Comparison of ENCODE assay signal across 4 worm cellular contexts in the genomic region with DNA sequence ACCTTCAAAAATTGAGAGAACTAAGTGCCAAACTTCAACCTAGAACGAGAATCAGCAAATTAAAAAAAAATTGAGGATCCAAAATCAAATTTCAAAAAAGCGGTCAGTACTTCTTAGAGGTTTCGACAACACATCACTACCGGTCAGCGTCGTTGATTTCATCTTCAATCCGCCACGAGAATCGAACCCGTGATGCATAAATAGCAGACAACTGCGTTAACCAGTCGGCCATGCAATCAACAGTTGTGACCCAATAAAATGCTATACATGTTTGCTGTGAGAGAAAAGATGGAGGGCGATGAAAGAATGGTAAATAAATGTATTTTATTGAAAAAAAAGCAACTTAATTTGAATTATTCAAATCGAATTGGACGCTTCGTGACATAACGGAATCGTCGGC.
TF ChIP-seq lines count a peak whose summit lies in the region.

No protein-coding gene starts in this region.

TF ChIP-seq in whole organism, L2 larva, 48 proteins besides CTCF, POLR2A, EP300 and RAD21 (continues in another document):
- TF ChIP-seq snpc-4 (tag; optimal IDR thresholded peaks at IDR 0.05; lab: Kevin White, UChicago) (no peak), lin-11 (tag; optimal IDR thresholded peaks at IDR 0.05; lab: Kevin White, UChicago) (peak; percentile 45), ztf-4 (tag; optimal IDR thresholded peaks at IDR 0.05; lab: Kevin White, UChicago) (no peak), F13H6.1 (tag; optimal IDR thresholded peaks at IDR 0.05; lab: Kevin White, UChicago) (no peak), skn-1 (tag; optimal IDR thresholded peaks at IDR 0.05; lab: Kevin White, UChicago) (no peak), ZK546.5 (tag; optimal IDR thresholded peaks at IDR 0.05; lab: Kevin White, UChicago) (no peak), gmeb-1 (tag; optimal IDR thresholded peaks at IDR 0.05; lab: Kevin White, UChicago) (peak; percentile 78), elt-1 (tag; optimal IDR thresholded peaks at IDR 0.05; lab: Kevin White, UChicago) (no peak), ztf-1 (GFP tag; conservative IDR thresholded peaks at IDR 0.05; lab: Robert Waterston, UW) (no peak), mab-5 (tag; optimal IDR thresholded peaks at IDR 0.05; lab: Kevin White, UChicago) (no peak), lin-13 (GFP tag; optimal IDR thresholded peaks at IDR 0.05; lab: Kevin White, UChicago) (peak; percentile 53), elt-3 (tag; optimal IDR thresholded peaks at IDR 0.05; lab: Kevin White, UChicago) (no peak), unc-62 (GFP tag; optimal IDR thresholded peaks at IDR 0.05; lab: Kevin White, UChicago) (no peak), nhr-21 (tag; optimal IDR thresholded peaks at IDR 0.05; lab: Kevin White, UChicago) (peak; percentile 33), mdl-1 (tag; optimal IDR thresholded peaks at IDR 0.05; lab: Kevin White, UChicago) (peak in 1 of 2 experiments; percentile 38), Y55F3AM.14 (GFP tag; optimal IDR thresholded peaks at IDR 0.05; lab: Kevin White, UChicago) (peak; percentile 60), ceh-82 (tag; optimal IDR thresholded peaks at IDR 0.05; lab: Kevin White, UChicago) (no peak), aly-2 (tag; optimal IDR thresholded peaks at IDR 0.05; lab: Kevin White, UChicago) (no peak), nhr-12 (tag; optimal IDR thresholded peaks at IDR 0.05; lab: Kevin White, UChicago) (no peak), nhr-129 (tag; optimal IDR thresholded peaks at IDR 0.05; lab: Kevin White, UChicago) (peak; percentile 95), peb-1 (tag; optimal IDR thresholded peaks at IDR 0.05; lab: Kevin White, UChicago) (no peak), ama-1 (optimal IDR thresholded peaks at IDR 0.05; lab: Kevin White, UChicago) (no peak), unc-55 (GFP tag; optimal IDR thresholded peaks at IDR 0.05; lab: Kevin White, UChicago) (no peak)

TF ChIP-seq in whole organism, L4 larva, 104 proteins besides CTCF, POLR2A, EP300 and RAD21 (continues in another document):
- TF ChIP-seq fos-1 (tag; optimal IDR thresholded peaks at IDR 0.05; lab: Kevin White, UChicago) (no peak), lim-7 (GFP tag; IDR thresholded peaks at IDR 0.05; lab: Robert Waterston, UW) (no peak; the same call in 1 of the 2 replicates), vab-7 (GFP tag; IDR thresholded peaks at IDR 0.05; lab: Robert Waterston, UW) (no peak; the same call in 1 of the 2 replicates), nhr-11 (tag; optimal IDR thresholded peaks at IDR 0.05; lab: Kevin White, UChicago) (peak; percentile 70), sdz-12 (GFP tag; optimal IDR thresholded peaks at IDR 0.05; lab: Kevin White, UChicago) (peak; percentile 79), ztf-11 (tag; optimal IDR thresholded peaks at IDR 0.05; lab: Kevin White, UChicago) (no peak), daf-19 (GFP tag; conservative IDR thresholded peaks at IDR 0.05; lab: Robert Waterston, UW) (peak; percentile 72), attf-4 (tag; optimal IDR thresholded peaks at IDR 0.05; lab: Kevin White, UChicago) (no peak), ceh-82 (tag; optimal IDR thresholded peaks at IDR 0.05; lab: Kevin White, UChicago) (no peak), nhr-10 (tag; optimal IDR thresholded peaks at IDR 0.05; lab: Kevin White, UChicago) (no peak), dmd-8 (GFP tag; IDR thresholded peaks at IDR 0.05; lab: Robert Waterston, UW) (peak; percentile 90), Y75B8A.6 (GFP tag; IDR thresholded peaks at IDR 0.05; lab: Robert Waterston, UW) (peak; percentile 56; the same call in 1 of the 2 replicates), lin-13 (GFP tag; optimal IDR thresholded peaks at IDR 0.05; lab: Kevin White, UChicago) (peak; percentile 83), rbr-2 (tag; optimal IDR thresholded peaks at IDR 0.05; lab: Kevin White, UChicago) (peak; percentile 64), nhr-237 (tag; optimal IDR thresholded peaks at IDR 0.05; lab: Kevin White, UChicago) (no peak), lin-38 (GFP tag; IDR thresholded peaks at IDR 0.05; lab: Robert Waterston, UW) (no peak), cey-2 (tag; optimal IDR thresholded peaks at IDR 0.05; lab: Kevin White, UChicago; ENCODE audit: borderline replicate concordance, insufficient read depth) (no peak), hmg-1.1 (GFP tag; IDR thresholded peaks at IDR 0.05; lab: Robert Waterston, UW) (peak; percentile 85), nhr-6 (tag; optimal IDR thresholded peaks at IDR 0.05; lab: Kevin White, UChicago) (peak; percentile 73), nhr-48 (tag; optimal IDR thresholded peaks at IDR 0.05; lab: Kevin White, UChicago) (no peak), ZK337.2 (GFP tag; IDR thresholded peaks at IDR 0.05; lab: Robert Waterston, UW) (peak; percentile 73; the same call in 1 of the 2 replicates), zag-1 (tag; optimal IDR thresholded peaks at IDR 0.05; lab: Kevin White, UChicago) (no peak)

TF ChIP-seq in whole organism, late embryonic, 69 proteins besides CTCF, POLR2A, EP300 and RAD21 (continues in another document):
- TF ChIP-seq dmd-4 (tag; optimal IDR thresholded peaks at IDR 0.05; lab: Kevin White, UChicago; ENCODE audit: borderline replicate concordance) (no peak), fax-1 (tag; optimal IDR thresholded peaks at IDR 0.05; lab: Kevin White, UChicago) (peak; percentile 75), mec-3 (tag; optimal IDR thresholded peaks at IDR 0.05; lab: Kevin White, UChicago; ENCODE audit: borderline replicate concordance) (no peak), lim-6 (tag; optimal IDR thresholded peaks at IDR 0.05; lab: Kevin White, UChicago) (peak; percentile 60), syd-9 (tag; optimal IDR thresholded peaks at IDR 0.05; lab: Kevin White, UChicago) (peak; percentile 82), ceh-48 (tag; optimal IDR thresholded peaks at IDR 0.05; lab: Kevin White, UChicago) (peak; percentile 57), ceh-14 (tag; optimal IDR thresholded peaks at IDR 0.05; lab: Kevin White, UChicago) (peak; percentile 37), ceh-45 (GFP tag; IDR thresholded peaks at IDR 0.05; lab: Robert Waterston, UW) (peak; percentile 80), rnt-1 (tag; optimal IDR thresholded peaks at IDR 0.05; lab: Kevin White, UChicago) (peak; percentile 75), unc-42 (tag; optimal IDR thresholded peaks at IDR 0.05; lab: Kevin White, UChicago) (peak; percentile 46), ttx-3 (tag; optimal IDR thresholded peaks at IDR 0.05; lab: Kevin White, UChicago) (peak; percentile 79), gmeb-2 (tag; optimal IDR thresholded peaks at IDR 0.05; lab: Kevin White, UChicago) (peak; percentile 75), ztf-16 (tag; optimal IDR thresholded peaks at IDR 0.05; lab: Kevin White, UChicago) (peak; percentile 79), hlh-30 (tag; optimal IDR thresholded peaks at IDR 0.05; lab: Kevin White, UChicago; ENCODE audit: insufficient read depth) (peak; percentile 92), ceh-34 (tag; optimal IDR thresholded peaks at IDR 0.05; lab: Kevin White, UChicago) (peak; percentile 74), nhr-11 (tag; optimal IDR thresholded peaks at IDR 0.05; lab: Kevin White, UChicago) (no peak), zip-5 (tag; optimal IDR thresholded peaks at IDR 0.05; lab: Kevin White, UChicago) (peak; percentile 34), unc-86 (tag; optimal IDR thresholded peaks at IDR 0.05; lab: Kevin White, UChicago) (peak; percentile 74), ceh-18 (tag; optimal IDR thresholded peaks at IDR 0.05; lab: Kevin White, UChicago) (peak; percentile 77), fkh-6 (tag; optimal IDR thresholded peaks at IDR 0.05; lab: Kevin White, UChicago) (peak; percentile 89), C38D4.7 (GFP tag; optimal IDR thresholded peaks at IDR 0.05; lab: Kevin White, UChicago) (peak; percentile 70), che-1 (tag; optimal IDR thresholded peaks at IDR 0.05; lab: Kevin White, UChicago) (peak; percentile 81), npax-4 (tag; optimal IDR thresholded peaks at IDR 0.05; lab: Kevin White, UChicago) (peak; percentile 67), hlh-15 (tag; optimal IDR thresholded peaks at IDR 0.05; lab: Kevin White, UChicago) (peak; percentile 23)

TF ChIP-seq in whole organism, mixed stage, embryonic, 35 proteins besides CTCF, POLR2A, EP300 and RAD21 (continues in another document):
- TF ChIP-seq ceh-39 (tag; optimal IDR thresholded peaks at IDR 0.05; lab: Kevin White, UChicago), result no peak
- no peak for TF ChIP-seq elt-1 (tag; optimal IDR thresholded peaks at IDR 0.05; lab: Kevin White, UChicago; ENCODE audit: borderline replicate concordance, insufficient read depth)
- no peak for TF ChIP-seq zip-8 (tag; optimal IDR thresholded peaks at IDR 0.05; lab: Kevin White, UChicago)
- peak; percentile 79 for TF ChIP-seq mep-1 (tag; optimal IDR thresholded peaks at IDR 0.05; lab: Kevin White, UChicago)
- peak; percentile 90 for TF ChIP-seq ceh-83 (GFP tag; optimal IDR thresholded peaks at IDR 0.05; lab: Kevin White, UChicago)
- TF ChIP-seq nhr-237 (tag; optimal IDR thresholded peaks at IDR 0.05; lab: Kevin White, UChicago), result peak; percentile 20
- TF ChIP-seq unc-62 (GFP tag; optimal IDR thresholded peaks at IDR 0.05; lab: Kevin White, UChicago), result peak; percentile 61
- no peak for TF ChIP-seq snpc-4 (tag; optimal IDR thresholded peaks at IDR 0.05; lab: Kevin White, UChicago)
- TF ChIP-seq nhr-12 (tag; optimal IDR thresholded peaks at IDR 0.05; lab: Kevin White, UChicago), result no peak
- TF ChIP-seq sptf-1 (tag; optimal IDR thresholded peaks at IDR 0.05; lab: Kevin White, UChicago), result peak; percentile 91
- no peak for TF ChIP-seq blmp-1 (tag; optimal IDR thresholded peaks at IDR 0.05; lab: Kevin White, UChicago)
- peak; percentile 47 for TF ChIP-seq flh-1 (GFP tag; optimal IDR thresholded peaks at IDR 0.05; lab: Kevin White, UChicago)
- peak; percentile 91 for TF ChIP-seq unc-120 (tag; optimal IDR thresholded peaks at IDR 0.05; lab: Kevin White, UChicago; ENCODE audit: poor library complexity, severe bottlenecking)
- peak; percentile 54 for TF ChIP-seq hlh-1 (tag; optimal IDR thresholded peaks at IDR 0.05; lab: Kevin White, UChicago)
- TF ChIP-seq mls-2 (tag; optimal IDR thresholded peaks at IDR 0.05; lab: Kevin White, UChicago), result peak; percentile 90
- TF ChIP-seq ztf-11 (tag; optimal IDR thresholded peaks at IDR 0.05; lab: Kevin White, UChicago), result peak; percentile 57
- peak; percentile 81 for TF ChIP-seq ceh-43 (GFP tag; optimal IDR thresholded peaks at IDR 0.05; lab: Kevin White, UChicago)
- no peak for TF ChIP-seq elt-3 (tag; optimal IDR thresholded peaks at IDR 0.05; lab: Kevin White, UChicago)
- peak; percentile 28 for TF ChIP-seq pha-4 (tag; optimal IDR thresholded peaks at IDR 0.05; lab: Kevin White, UChicago)
- TF ChIP-seq sem-2 (GFP tag; optimal IDR thresholded peaks at IDR 0.05; lab: Kevin White, UChicago), result peak; percentile 85
- TF ChIP-seq M03D4.4 (tag; optimal IDR thresholded peaks at IDR 0.05; lab: Kevin White, UChicago), result peak; percentile 90
- TF ChIP-seq lin-32 (GFP tag; optimal IDR thresholded peaks at IDR 0.05; lab: Kevin White, UChicago), result peak; percentile 79
- peak; percentile 86 for TF ChIP-seq cnd-1 (tag; optimal IDR thresholded peaks at IDR 0.05; lab: Kevin White, UChicago)
- TF ChIP-seq mab-5 (tag; optimal IDR thresholded peaks at IDR 0.05; lab: Kevin White, UChicago), result no peak
- TF ChIP-seq tbx-8 (GFP tag; optimal IDR thresholded peaks at IDR 0.05; lab: Kevin White, UChicago), result peak; percentile 15
- peak; percentile 78 for TF ChIP-seq ham-2 (GFP tag; optimal IDR thresholded peaks at IDR 0.05; lab: Kevin White, UChicago)
- peak; percentile 93 for TF ChIP-seq drap-1 (GFP tag; optimal IDR thresholded peaks at IDR 0.05; lab: Kevin White, UChicago)
